Fruit fly (Drosophila melanogaster) whole organism, embryonic: ENCODE measurements around the gene CG9961.

Experiments used
- Aef1 ChIP-seq: fragments of 200-800 bp; sonication (Bioruptor generic); IDR thresholded peaks from 3 replicates; pipeline ENCODE4 v1.3.6; 2022; ENCODE audit warnings: missing biosample characterization, missing genetic modification characterization
- CG10274 ChIP-seq: fragments of 200-800 bp; sonication (Bioruptor generic); optimal IDR thresholded peaks from 3 replicates; lab custom pipeline; 2017; ENCODE audit warnings: missing biosample characterization, mild to moderate bottlenecking, missing genetic modification characterization
- CG11560 ChIP-seq: fragments of 200-800 bp; sonication (Bioruptor generic); IDR thresholded peaks from 3 replicates; pipeline ENCODE4 v1.3.6; 2022; ENCODE audit warnings: missing biosample characterization, missing genetic modification characterization
- CG14014 ChIP-seq: fragments of 200-800 bp; sonication (Bioruptor generic); IDR thresholded peaks from 2 replicates; pipeline ENCODE4 v1.3.6; 2022; ENCODE audit warnings: missing biosample characterization, missing genetic modification characterization
- CG14860 ChIP-seq: fragments of 200-800 bp; sonication (Bioruptor generic); IDR thresholded peaks from 3 replicates; pipeline ENCODE4 v1.3.6; 2022; ENCODE audit warnings: missing biosample characterization, missing genetic modification characterization; ENCODE audit not compliant: partially characterized antibody
- CG17385 ChIP-seq: fragments of 200-800 bp; sonication (Bioruptor generic); optimal IDR thresholded peaks from 3 replicates; lab custom pipeline; 2018; ENCODE audit warnings: missing biosample characterization, mild to moderate bottlenecking, missing genetic modification characterization
- CG1832 ChIP-seq: fragments of 200-800 bp; sonication (Bioruptor generic); optimal IDR thresholded peaks from 2 replicates; lab custom pipeline; 2017; ENCODE audit warnings: missing biosample characterization, mild to moderate bottlenecking, missing genetic modification characterization, inconsistent platforms
- CG2875 ChIP-seq: fragments of 200-800 bp; sonication (Bioruptor generic); optimal IDR thresholded peaks from 2 replicates; lab custom pipeline; 2017; ENCODE audit warnings: missing biosample characterization, mild to moderate bottlenecking, missing genetic modification characterization, missing genetic modification reagents
- CG3847 ChIP-seq: fragments of 200-800 bp; sonication (Bioruptor generic); IDR thresholded peaks from 2 replicates; pipeline ENCODE4 v1.3.6; 2022; ENCODE audit warnings: missing biosample characterization, missing genetic modification characterization
- CG6791 ChIP-seq: fragments of 200-800 bp; sonication (Bioruptor generic); IDR thresholded peaks from 3 replicates; pipeline ENCODE4 v1.3.6; 2022; ENCODE audit warnings: missing biosample characterization, missing genetic modification characterization; ENCODE audit not compliant: partially characterized antibody
- CG7271 ChIP-seq: fragments of 200-800 bp; sonication (Bioruptor generic); optimal IDR thresholded peaks from 2 replicates; lab custom pipeline; 2018; ENCODE audit warnings: missing biosample characterization, mild to moderate bottlenecking, missing genetic modification characterization, moderate library complexity
- CG7372 ChIP-seq: fragments of 200-800 bp; sonication (Bioruptor generic); IDR thresholded peaks from 2 replicates; pipeline ENCODE4 v1.3.6; 2022; ENCODE audit warnings: missing biosample characterization, missing genetic modification characterization
- CG7839 ChIP-seq: fragments of 200-800 bp; sonication (Bioruptor generic); optimal IDR thresholded peaks from 3 replicates; lab custom pipeline; 2018; ENCODE audit warnings: missing biosample characterization, mild to moderate bottlenecking, missing genetic modification characterization, moderate library complexity
- CG7963 ChIP-seq: fragments of 200-800 bp; sonication (Bioruptor generic); IDR thresholded peaks from 3 replicates; pipeline ENCODE4 v1.3.6; 2022; ENCODE audit warnings: missing biosample characterization, missing genetic modification characterization; ENCODE audit not compliant: partially characterized antibody
- Dad ChIP-seq: fragments of 200-800 bp; sonication (Bioruptor generic); optimal IDR thresholded peaks from 3 replicates; lab custom pipeline; 2016; ENCODE audit warnings: missing biosample characterization, missing genetic modification characterization
- Deaf1 ChIP-seq: fragments of 200-800 bp; optimal IDR thresholded peaks from 3 replicates; lab custom pipeline; 2019; ENCODE audit warnings: missing biosample characterization, mild to moderate bottlenecking, missing genetic modification characterization, moderate library complexity
- Dll ChIP-seq: fragments of 200-800 bp; sonication (Bioruptor generic); IDR thresholded peaks from 4 replicates; pipeline ENCODE4 v1.3.6; 2022; ENCODE audit warnings: missing biosample characterization, missing genetic modification characterization; ENCODE audit not compliant: partially characterized antibody
- Hmr ChIP-seq: fragments of 200-800 bp; sonication (Bioruptor generic); optimal IDR thresholded peaks from 3 replicates; lab custom pipeline; 2017; ENCODE audit warnings: mild to moderate bottlenecking, missing biosample characterization, missing genetic modification reagents, missing genetic modification characterization
- Jarid2 ChIP-seq: fragments of 200-800 bp; sonication (Bioruptor generic); optimal IDR thresholded peaks from 3 replicates; lab custom pipeline; 2017; ENCODE audit warnings: mild to moderate bottlenecking, missing biosample characterization, missing genetic modification reagents, missing genetic modification characterization
- Max ChIP-seq: fragments of 200-800 bp; sonication (Bioruptor generic); optimal IDR thresholded peaks from 2 replicates; lab custom pipeline; 2016; ENCODE audit warnings: missing biosample characterization, mild to moderate bottlenecking, missing genetic modification characterization
- Mrtf ChIP-seq: fragments of 200-800 bp; sonication (Bioruptor generic); IDR thresholded peaks from 3 replicates; pipeline ENCODE4 v1.3.6; 2022; ENCODE audit warnings: missing biosample characterization, missing genetic modification characterization
- Nf-YA ChIP-seq: fragments of 200-800 bp; sonication (Bioruptor generic); IDR thresholded peaks from 2 replicates; pipeline ENCODE4 v1.3.6; 2022; ENCODE audit warnings: missing biosample characterization, missing genetic modification characterization
- Opbp ChIP-seq: fragments of 200-800 bp; sonication (Bioruptor generic); IDR thresholded peaks from 3 replicates; pipeline ENCODE4 v1.3.6; 2022; ENCODE audit warnings: missing biosample characterization, missing genetic modification characterization; ENCODE audit not compliant: partially characterized antibody
- Ravus ChIP-seq: fragments of 200-800 bp; sonication (Bioruptor generic); IDR thresholded peaks from 2 replicates; pipeline ENCODE4 v1.3.6; 2022; ENCODE audit warnings: missing biosample characterization, missing genetic modification characterization
- Sox100B ChIP-seq: fragments of 200-800 bp; sonication (Bioruptor generic); optimal IDR thresholded peaks from 3 replicates; lab custom pipeline; 2018; ENCODE audit warnings: missing biosample characterization, mild to moderate bottlenecking, missing genetic modification characterization
- Taf1 ChIP-seq: fragments of 200-800 bp; sonication (Bioruptor generic); IDR thresholded peaks from 2 replicates; pipeline ENCODE4 v1.3.6; 2022; ENCODE audit warnings: missing biosample characterization, missing genetic modification characterization
- YL-1 ChIP-seq: fragments of 200-800 bp; sonication (Bioruptor generic); optimal IDR thresholded peaks from 3 replicates; lab custom pipeline; 2017; ENCODE audit warnings: missing biosample characterization, mild to moderate bottlenecking, missing genetic modification characterization
- ab ChIP-seq: fragments of 200-800 bp; sonication (Bioruptor generic); optimal IDR thresholded peaks from 2 replicates; lab custom pipeline; 2016; ENCODE audit warnings: missing biosample characterization, missing genetic modification characterization
- br ChIP-seq: fragments of >200 bp; optimal IDR thresholded peaks from 2 replicates; lab custom pipeline; 2017
- btn ChIP-seq: fragments of 200-800 bp; sonication (Bioruptor generic); optimal IDR thresholded peaks from 2 replicates; lab custom pipeline; 2016; ENCODE audit warnings: missing biosample characterization, missing genetic modification characterization
- cg ChIP-seq: fragments of 200-800 bp; sonication (Bioruptor generic); optimal IDR thresholded peaks from 3 replicates; lab custom pipeline; 2019; ENCODE audit warnings: missing biosample characterization, mild to moderate bottlenecking, missing genetic modification characterization, moderate library complexity
- chif ChIP-seq, 2 experiments: fragments of 200-800 bp; sonication (Bioruptor generic); optimal IDR thresholded peaks; 3 replicates each; lab custom pipeline; 2016; ENCODE audit warnings: missing biosample characterization in 2 of 2, missing genetic modification characterization in 2 of 2
- crp ChIP-seq, 2 experiments: fragments of 200-800 bp; sonication (Bioruptor generic); optimal IDR thresholded peaks; 2 replicates in 1 of 2; 3 replicates in 1 of 2; lab custom pipeline; 2017; ENCODE audit warnings: missing biosample characterization in 2 of 2, missing genetic modification characterization in 2 of 2, mild to moderate bottlenecking in 1 of 2, moderate library complexity in 1 of 2
- da ChIP-seq: fragments of 200-800 bp; sonication (Bioruptor generic); optimal IDR thresholded peaks from 2 replicates; lab custom pipeline; 2016; ENCODE audit warnings: missing biosample characterization, missing genetic modification characterization
- dmrt99B ChIP-seq: fragments of 200-800 bp; sonication (Bioruptor generic); optimal IDR thresholded peaks from 2 replicates; lab custom pipeline; 2018; ENCODE audit warnings: missing biosample characterization, mild to moderate bottlenecking, missing genetic modification characterization, moderate library complexity
- grau ChIP-seq: fragments of 200-800 bp; optimal IDR thresholded peaks from 3 replicates; lab custom pipeline; 2019; ENCODE audit warnings: missing biosample characterization, mild to moderate bottlenecking, missing genetic modification characterization, moderate library complexity
- gsb ChIP-seq: fragments of 200-800 bp; sonication (Bioruptor generic); IDR thresholded peaks from 2 replicates; pipeline ENCODE4 v1.3.6; 2022; ENCODE audit warnings: missing biosample characterization, missing genetic modification characterization
- h ChIP-seq: fragments of >200 bp; optimal IDR thresholded peaks from 2 replicates; lab custom pipeline; 2017
- hth ChIP-seq: fragments of >200 bp; optimal IDR thresholded peaks from 2 replicates; lab custom pipeline; 2017; ENCODE audit warnings: inconsistent platforms
- ind ChIP-seq: fragments of 200-800 bp; sonication (Bioruptor generic); optimal IDR thresholded peaks from 3 replicates; lab custom pipeline; 2016; ENCODE audit warnings: missing biosample characterization, missing genetic modification characterization
- jing ChIP-seq: fragments of 200-800 bp; sonication (Bioruptor generic); optimal IDR thresholded peaks from 2 replicates; lab custom pipeline; 2018; ENCODE audit warnings: missing biosample characterization, mild to moderate bottlenecking, missing genetic modification characterization
- lilli ChIP-seq: fragments of 200-800 bp; sonication (Bioruptor generic); optimal IDR thresholded peaks from 3 replicates; lab custom pipeline; 2016; ENCODE audit warnings: missing biosample characterization, missing genetic modification characterization
- lmd ChIP-seq: fragments of 200-800 bp; sonication (Bioruptor generic); IDR thresholded peaks from 2 replicates; pipeline ENCODE4 v1.3.6; 2022; ENCODE audit warnings: missing biosample characterization, missing genetic modification characterization
- odd ChIP-seq: fragments of 200-800 bp; sonication (Bioruptor generic); optimal IDR thresholded peaks from 2 replicates; lab custom pipeline; 2017; ENCODE audit warnings: missing biosample characterization, mild to moderate bottlenecking, missing genetic modification characterization
- pfk ChIP-seq: fragments of 200-800 bp; sonication (Bioruptor generic); optimal IDR thresholded peaks from 2 replicates; lab custom pipeline; 2018; ENCODE audit warnings: missing biosample characterization, mild to moderate bottlenecking, missing genetic modification characterization, moderate library complexity
- ro ChIP-seq: fragments of 200-800 bp; sonication (Bioruptor generic); IDR thresholded peaks from 2 replicates; pipeline ENCODE4 v1.3.6; 2022; ENCODE audit warnings: missing biosample characterization, missing genetic modification characterization
- sim ChIP-seq: fragments of 200-800 bp; sonication (Bioruptor generic); IDR thresholded peaks from 2 replicates; pipeline ENCODE4 v1.3.6; 2022; ENCODE audit warnings: missing biosample characterization, missing genetic modification characterization
- so ChIP-seq: fragments of 200-800 bp; sonication (Bioruptor generic); IDR thresholded peaks from 3 replicates; pipeline ENCODE4 v1.3.6; 2022; ENCODE audit warnings: missing biosample characterization, missing genetic modification characterization
- ttk ChIP-seq: fragments of 200-800 bp; sonication (Bioruptor generic); IDR thresholded peaks from 2 replicates; pipeline ENCODE4 v2.1.2; 2022; ENCODE audit warnings: missing biosample characterization, missing genetic modification characterization
- tup ChIP-seq: fragments of 200-800 bp; sonication (Bioruptor generic); optimal IDR thresholded peaks from 2 replicates; lab custom pipeline; 2016; ENCODE audit warnings: missing biosample characterization, mild to moderate bottlenecking, missing genetic modification characterization, moderate library complexity
- tx ChIP-seq: fragments of 200-800 bp; sonication (Bioruptor generic); optimal IDR thresholded peaks from 2 replicates; lab custom pipeline; 2016; ENCODE audit warnings: missing biosample characterization, missing genetic modification characterization
- unc-4 ChIP-seq: fragments of 200-800 bp; sonication (Bioruptor generic); IDR thresholded peaks from 2 replicates; pipeline ENCODE4 v1.3.6; 2022; ENCODE audit warnings: missing biosample characterization, missing genetic modification characterization; ENCODE audit not compliant: partially characterized antibody

The CG9961 gene

dm6 chr2L:2723100-2723499 is 21.6 kb downstream of the CG9961 start (continued):
- TF ChIP-seq Hmr (GFP tag; lab: Kevin White, UChicago), result peak; percentile 59
- TF ChIP-seq so (GFP tag; lab: Robert Waterston, UW), result no peak
- TF ChIP-seq CG7839, result peak; percentile 42
- 0 out of 3 replicates have a peak, but pooled peaks have one; percentile 28 for TF ChIP-seq CG11560 (tag; lab: Robert Waterston, UW)
- TF ChIP-seq Aef1, result 0 out of 3 replicates have a peak, but pooled peaks have one; percentile 12
- TF ChIP-seq CG7963, result no peak
- no peak for TF ChIP-seq Dll (GFP tag; lab: Robert Waterston, UW)
- TF ChIP-seq CG2875 (GFP tag; lab: Kevin White, UChicago), result no peak
- peak; percentile 25; the same call in 1 of the 2 replicates for TF ChIP-seq lmd (GFP tag; lab: Robert Waterston, UW)
- no peak for TF ChIP-seq crp (GFP tag; optimal IDR thresholded peaks at IDR 0.05; lab: Kevin White, UChicago)
- no peak for TF ChIP-seq YL-1 (GFP tag; lab: Kevin White, UChicago)
- TF ChIP-seq CG7372, result no peak
- no peak for TF ChIP-seq sim (GFP tag; lab: Robert Waterston, UW)
- TF ChIP-seq gsb, result no peak
- no peak for TF ChIP-seq CG17385 (GFP tag; lab: Kevin White, UChicago)
- TF ChIP-seq Deaf1 (tag; lab: Kevin White, UChicago), result no peak
- TF ChIP-seq ind (GFP tag; lab: Kevin White, UChicago), result peak; percentile 18
- TF ChIP-seq ab (GFP tag; lab: Kevin White, UChicago), result no peak
- TF ChIP-seq CG7271 (tag; lab: Kevin White, UChicago), result no peak
- 0 out of 3 replicates have a peak, but pooled peaks have one; percentile 24 for TF ChIP-seq Mrtf (GFP tag; lab: Robert Waterston, UW)
- TF ChIP-seq jing (GFP tag; lab: Kevin White, UChicago), result no peak
- TF ChIP-seq Dad, result no peak
- TF ChIP-seq CG10274 (GFP tag; lab: Kevin White, UChicago), result no peak
- no peak for TF ChIP-seq hth
- no peak for TF ChIP-seq Opbp (GFP tag; lab: Robert Waterston, UW)
- no peak for TF ChIP-seq unc-4 (GFP tag; lab: Robert Waterston, UW)
- TF ChIP-seq CG14860, result no peak
- TF ChIP-seq pfk, result no peak
- TF ChIP-seq CG3847 (GFP tag; lab: Robert Waterston, UW), result no peak
- no peak for TF ChIP-seq Nf-YA
- TF ChIP-seq cg (GFP tag; lab: Kevin White, UChicago), result no peak
- no peak for TF ChIP-seq CG1832 (GFP tag; lab: Kevin White, UChicago)
- no peak for TF ChIP-seq Max
- TF ChIP-seq Jarid2 (GFP tag; lab: Kevin White, UChicago), result no peak
- no peak for TF ChIP-seq tx (GFP tag; lab: Kevin White, UChicago)
- no peak for TF ChIP-seq odd
- no peak for TF ChIP-seq CG6791 (GFP tag; lab: Robert Waterston, UW)
- TF ChIP-seq tup, result no peak
- TF ChIP-seq chif (GFP tag; optimal IDR thresholded peaks at IDR 0.05; lab: Kevin White, UChicago), result no peak
- no peak for TF ChIP-seq Sox100B (GFP tag; lab: Kevin White, UChicago)
- TF ChIP-seq grau (tag; lab: Kevin White, UChicago), result peak; percentile 31
- no peak for TF ChIP-seq ro
- peak; percentile 33; the same call in 1 of the 2 replicates for TF ChIP-seq ttk
- TF ChIP-seq CG14014, result 0 out of 2 replicates have a peak, but pooled peaks have one; percentile 28
- no peak for TF ChIP-seq da (GFP tag; lab: Kevin White, UChicago)
- no peak for TF ChIP-seq br (lab: Kevin White, UChicago)
- peak; percentile 32 for TF ChIP-seq lilli (GFP tag; lab: Kevin White, UChicago)
- no peak for TF ChIP-seq Taf1 (GFP tag; lab: Robert Waterston, UW)
- no peak for TF ChIP-seq btn (GFP tag; lab: Kevin White, UChicago)
- no peak for TF ChIP-seq h (lab: Kevin White, UChicago)
- peak; percentile 30 for TF ChIP-seq dmrt99B (tag; lab: Kevin White, UChicago)
- no peak for TF ChIP-seq Ravus (GFP tag; lab: Robert Waterston, UW)
